Fruit fly (Drosophila melanogaster) whole organism, prepupa: Measurements from ENCODE around the gene Miga.

ENCODE experiments used
- Blimp-1 ChIP-seq: fragments of 200-800 bp; sonication (Bioruptor generic); optimal IDR thresholded peaks from 3 replicates; lab custom pipeline; 2017; ENCODE audit warnings: missing biosample characterization, missing genetic modification characterization, mild to moderate bottlenecking, moderate library complexity, missing genetic modification reagents
- CG10631 ChIP-seq: fragments of 200-800 bp; sonication (Bioruptor generic); optimal IDR thresholded peaks from 2 replicates; lab custom pipeline; 2016; ENCODE audit warnings: missing biosample characterization, missing genetic modification characterization
- CG10669 ChIP-seq: fragments of 200-800 bp; sonication (Bioruptor generic); optimal IDR thresholded peaks from 3 replicates; lab custom pipeline; 2018; ENCODE audit warnings: missing biosample characterization, mild to moderate bottlenecking, missing genetic modification characterization, moderate library complexity
- CG11294 ChIP-seq: fragments of 200-800 bp; sonication (Bioruptor generic); IDR thresholded peaks from 2 replicates; pipeline ENCODE4 v1.3.6; 2022; ENCODE audit warnings: missing biosample characterization, missing genetic modification characterization
- CG11762 ChIP-seq: fragments of 200-800 bp; sonication (Bioruptor generic); optimal IDR thresholded peaks from 3 replicates; lab custom pipeline; 2016; ENCODE audit warnings: missing biosample characterization, missing genetic modification characterization; ENCODE audit not compliant: insufficient read depth
- CG11902 ChIP-seq: fragments of 200-800 bp; sonication (Bioruptor generic); optimal IDR thresholded peaks from 3 replicates; lab custom pipeline; 2016; ENCODE audit warnings: missing biosample characterization, missing genetic modification characterization
- CG15336 ChIP-seq: fragments of 200-800 bp; sonication (Bioruptor generic); IDR thresholded peaks from 2 replicates; pipeline ENCODE4 v1.3.6; 2022; ENCODE audit warnings: missing biosample characterization, missing genetic modification characterization
- CG1621 ChIP-seq: fragments of 200-800 bp; sonication (Bioruptor generic); optimal IDR thresholded peaks from 3 replicates; lab custom pipeline; 2018; ENCODE audit warnings: missing biosample characterization, mild to moderate bottlenecking, missing genetic modification characterization
- CG16779 ChIP-seq: fragments of 200-800 bp; sonication (Bioruptor generic); optimal IDR thresholded peaks from 3 replicates; lab custom pipeline; 2017; ENCODE audit warnings: missing biosample characterization, mild to moderate bottlenecking, missing genetic modification characterization
- CG3032 ChIP-seq: fragments of 200-800 bp; optimal IDR thresholded peaks from 2 replicates; lab custom pipeline; 2019; ENCODE audit warnings: missing biosample characterization, mild to moderate bottlenecking, missing genetic modification characterization, moderate library complexity
- CG31627 ChIP-seq: fragments of 200-800 bp; sonication (Bioruptor generic); optimal IDR thresholded peaks from 3 replicates; lab custom pipeline; 2016; ENCODE audit warnings: missing biosample characterization, missing genetic modification characterization
- CG34406 ChIP-seq: fragments of 200-800 bp; sonication (Bioruptor generic); optimal IDR thresholded peaks from 3 replicates; lab custom pipeline; 2016; ENCODE audit warnings: missing biosample characterization, missing genetic modification characterization
- CG3919 ChIP-seq: fragments of 200-800 bp; sonication (Bioruptor generic); optimal IDR thresholded peaks from 3 replicates; lab custom pipeline; 2016; ENCODE audit warnings: missing biosample characterization, missing genetic modification characterization
- CG6276 ChIP-seq: fragments of 200-800 bp; sonication (Bioruptor generic); optimal IDR thresholded peaks from 2 replicates; lab custom pipeline; 2017; ENCODE audit warnings: missing biosample characterization, mild to moderate bottlenecking, missing genetic modification characterization
- CG6792 ChIP-seq: fragments of 200-800 bp; sonication (Bioruptor generic); optimal IDR thresholded peaks from 3 replicates; lab custom pipeline; 2016; ENCODE audit warnings: missing biosample characterization, missing genetic modification characterization
- CG6854 ChIP-seq: fragments of 200-800 bp; sonication (Bioruptor generic); optimal IDR thresholded peaks from 2 replicates; lab custom pipeline; 2017; ENCODE audit warnings: missing biosample characterization, mild to moderate bottlenecking, missing genetic modification characterization
- CG7368 ChIP-seq: fragments of 200-800 bp; sonication (Bioruptor generic); optimal IDR thresholded peaks from 3 replicates; lab custom pipeline; 2016; ENCODE audit warnings: missing biosample characterization, missing genetic modification characterization
- CG8119 ChIP-seq: fragments of 200-800 bp; sonication (Bioruptor generic); IDR thresholded peaks from 3 replicates; pipeline ENCODE4 v1.3.6; 2022; ENCODE audit warnings: missing biosample characterization, missing genetic modification characterization
- CG8632 ChIP-seq: fragments of 200-800 bp; sonication (Bioruptor generic); optimal IDR thresholded peaks from 3 replicates; lab custom pipeline; 2016; ENCODE audit warnings: missing biosample characterization, missing genetic modification characterization
- CG9139 ChIP-seq: fragments of 200-800 bp; sonication (Bioruptor generic); optimal IDR thresholded peaks from 3 replicates; lab custom pipeline; 2017; ENCODE audit warnings: missing biosample characterization, mild to moderate bottlenecking, missing genetic modification characterization
- Eip75B ChIP-seq: fragments of 200-800 bp; sonication (Bioruptor generic); optimal IDR thresholded peaks from 3 replicates; lab custom pipeline; 2016; ENCODE audit warnings: missing biosample characterization, missing genetic modification characterization
- Eip78C ChIP-seq: fragments of 200-800 bp; sonication (Bioruptor generic); peaks from one replicate; lab custom pipeline; 2016; ENCODE audit warnings: missing biosample characterization, missing genetic modification characterization
- Ets21C ChIP-seq: fragments of 200-800 bp; sonication (Bioruptor generic); optimal IDR thresholded peaks from 3 replicates; lab custom pipeline; 2016; ENCODE audit warnings: missing biosample characterization, missing genetic modification characterization
- Gug ChIP-seq: fragments of 200-800 bp; sonication (Bioruptor generic); IDR thresholded peaks from 2 replicates; pipeline ENCODE4 v1.3.6; 2022; ENCODE audit warnings: missing biosample characterization, missing genetic modification characterization
- Hr4 ChIP-seq: fragments of 200-800 bp; sonication (Bioruptor generic); optimal IDR thresholded peaks from 3 replicates; lab custom pipeline; 2016; ENCODE audit warnings: missing biosample characterization, missing genetic modification characterization
- Lpt ChIP-seq: fragments of 200-800 bp; sonication (Bioruptor generic); optimal IDR thresholded peaks from 3 replicates; lab custom pipeline; 2016; ENCODE audit warnings: missing biosample characterization, missing genetic modification characterization
- Met ChIP-seq: fragments of 200-800 bp; sonication (Bioruptor generic); optimal IDR thresholded peaks from 3 replicates; lab custom pipeline; 2016; ENCODE audit warnings: missing biosample characterization, missing genetic modification characterization
- OdsH ChIP-seq: fragments of 200-800 bp; sonication (Bioruptor generic); optimal IDR thresholded peaks from 3 replicates; lab custom pipeline; 2016; ENCODE audit warnings: missing biosample characterization, missing genetic modification characterization
- Smox ChIP-seq: fragments of 200-800 bp; sonication (Bioruptor generic); optimal IDR thresholded peaks from 3 replicates; lab custom pipeline; 2016; ENCODE audit warnings: missing biosample characterization, missing genetic modification characterization
- Sox14 ChIP-seq: fragments of 200-800 bp; sonication (Bioruptor generic); optimal IDR thresholded peaks from 3 replicates; lab custom pipeline; 2016; ENCODE audit warnings: missing biosample characterization, missing genetic modification characterization
- Sox15 ChIP-seq: fragments of 200-800 bp; sonication (Bioruptor generic); optimal IDR thresholded peaks from 3 replicates; lab custom pipeline; 2016; ENCODE audit warnings: missing biosample characterization, missing genetic modification characterization
- achi ChIP-seq: fragments of 200-800 bp; sonication (Bioruptor generic); optimal IDR thresholded peaks from 3 replicates; lab custom pipeline; 2016; ENCODE audit warnings: missing biosample characterization, missing genetic modification characterization
- acj6 ChIP-seq: fragments of 200-800 bp; sonication (Bioruptor generic); optimal IDR thresholded peaks from 3 replicates; lab custom pipeline; 2016; ENCODE audit warnings: missing biosample characterization, missing genetic modification characterization
- cyc ChIP-seq: fragments of 200-800 bp; sonication (Bioruptor generic); optimal IDR thresholded peaks from 3 replicates; lab custom pipeline; 2016; ENCODE audit warnings: missing biosample characterization, missing genetic modification characterization
- dac ChIP-seq: fragments of 200-800 bp; sonication (Bioruptor generic); optimal IDR thresholded peaks from 2 replicates; lab custom pipeline; 2017; ENCODE audit warnings: missing biosample characterization, mild to moderate bottlenecking, missing genetic modification characterization
- eg ChIP-seq: fragments of 200-800 bp; sonication (Bioruptor generic); IDR thresholded peaks from 3 replicates; pipeline ENCODE4 v1.3.6; 2022; ENCODE audit warnings: missing biosample characterization, missing genetic modification characterization
- esn ChIP-seq: fragments of 200-800 bp; sonication (Bioruptor generic); optimal IDR thresholded peaks from 2 replicates; lab custom pipeline; 2016; ENCODE audit warnings: missing biosample characterization, mild to moderate bottlenecking, missing genetic modification characterization, moderate library complexity
- fd85E ChIP-seq: fragments of 200-800 bp; sonication (Bioruptor generic); optimal IDR thresholded peaks from 3 replicates; lab custom pipeline; 2016; ENCODE audit warnings: missing biosample characterization, missing genetic modification characterization
- fkh ChIP-seq: fragments of 200-800 bp; sonication (Bioruptor generic); optimal IDR thresholded peaks from 3 replicates; lab custom pipeline; 2017; ENCODE audit warnings: missing biosample characterization, mild to moderate bottlenecking, missing genetic modification characterization, moderate library complexity
- lz ChIP-seq: fragments of 200-800 bp; sonication (Bioruptor generic); optimal IDR thresholded peaks from 3 replicates; lab custom pipeline; 2016; ENCODE audit warnings: missing biosample characterization, missing genetic modification characterization
- net ChIP-seq: fragments of 200-800 bp; sonication (Bioruptor generic); optimal IDR thresholded peaks from 3 replicates; lab custom pipeline; 2016; ENCODE audit warnings: missing biosample characterization, missing genetic modification characterization
- salr ChIP-seq, 2 experiments: fragments of 200-800 bp; sonication (Bioruptor generic); optimal IDR thresholded peaks; 3 replicates each; lab custom pipeline; 2016 to 2018; ENCODE audit warnings: missing biosample characterization in 2 of 2, missing genetic modification characterization in 2 of 2, mild to moderate bottlenecking in 1 of 2
- spab ChIP-seq: fragments of 200-800 bp; sonication (Bioruptor generic); optimal IDR thresholded peaks from 2 replicates; lab custom pipeline; 2017; ENCODE audit warnings: missing biosample characterization, mild to moderate bottlenecking, missing genetic modification characterization, missing genetic modification reagents
- ss ChIP-seq, 2 experiments: fragments of 200-800 bp; sonication (Bioruptor generic); optimal IDR thresholded peaks; 2 replicates in 1 of 2; 3 replicates in 1 of 2; lab custom pipeline; 2017 to 2018; ENCODE audit warnings: mild to moderate bottlenecking in 2 of 2, missing biosample characterization in 2 of 2, missing genetic modification characterization in 2 of 2, moderate library complexity in 1 of 2
- svp ChIP-seq: fragments of 200-800 bp; sonication (Bioruptor generic); peaks from one replicate; lab custom pipeline; 2016; ENCODE audit warnings: missing biosample characterization, missing genetic modification characterization
- topi ChIP-seq: fragments of 200-800 bp; sonication (Bioruptor generic); optimal IDR thresholded peaks from 3 replicates; lab custom pipeline; 2016; ENCODE audit warnings: missing biosample characterization, missing genetic modification characterization
- vri ChIP-seq: fragments of 200-800 bp; sonication (Bioruptor generic); optimal IDR thresholded peaks from 3 replicates; lab custom pipeline; 2016; ENCODE audit warnings: missing biosample characterization, mild to moderate bottlenecking, missing genetic modification characterization

Gene Miga

DNA sequence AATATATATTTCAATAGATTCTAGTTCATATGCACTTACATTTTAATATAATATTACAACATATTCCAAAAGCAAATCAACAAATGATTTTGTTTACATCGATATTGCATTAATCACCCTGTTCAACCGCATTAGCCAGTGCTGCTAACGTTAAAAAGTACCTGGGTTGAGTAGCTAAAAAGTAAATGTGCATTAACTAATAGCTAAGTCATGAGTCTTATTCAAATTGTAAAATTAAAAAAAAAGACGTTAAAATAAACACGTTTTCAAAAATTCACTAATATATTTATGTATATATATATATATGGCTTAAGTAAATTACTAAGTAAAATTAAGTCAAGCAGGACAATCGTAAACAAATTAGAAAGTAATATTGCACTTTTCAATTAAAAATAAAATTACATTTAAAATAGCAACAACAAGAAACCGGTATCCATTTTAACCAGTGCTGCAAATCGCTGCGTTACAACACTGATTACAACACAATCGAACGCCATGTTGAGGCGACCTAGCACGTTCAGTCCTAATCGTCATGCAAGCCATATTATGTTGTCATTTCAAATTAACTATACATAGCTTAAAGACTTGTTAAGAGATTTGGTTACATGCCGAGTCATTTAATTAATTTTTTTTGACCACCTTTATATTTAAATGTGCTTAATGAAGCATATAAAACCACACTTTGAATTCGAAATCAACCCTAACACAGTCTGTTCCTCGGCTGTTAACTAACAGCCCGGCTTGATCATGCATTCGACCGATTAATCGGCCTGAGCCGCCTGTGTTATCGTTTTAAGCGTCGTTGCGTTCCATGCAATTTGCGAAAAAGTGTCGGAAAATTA is 39.2 kb downstream of the Miga start, which contains the start of gene CG10555 (continued):
- peak; percentile 27 for TF ChIP-seq CG11762 (GFP tag; lab: Kevin White, UChicago)
- peak; percentile 73 for TF ChIP-seq Eip78C (GFP tag; lab: Kevin White, UChicago)
- TF ChIP-seq dac (GFP tag; lab: Kevin White, UChicago): peak; percentile 66
- TF ChIP-seq Blimp-1 (GFP tag; lab: Kevin White, UChicago): peak; percentile 40
- TF ChIP-seq Eip75B (GFP tag; lab: Kevin White, UChicago): peak; percentile 59
- TF ChIP-seq topi (GFP tag; lab: Kevin White, UChicago): peak; percentile 86
- peak; percentile 89 for TF ChIP-seq Ets21C (GFP tag; lab: Kevin White, UChicago)
- no peak for TF ChIP-seq spab
- peak; percentile 75 for TF ChIP-seq CG11902 (GFP tag; lab: Kevin White, UChicago)
- TF ChIP-seq CG31627 (GFP tag; lab: Kevin White, UChicago): peak; percentile 90

DNA sequence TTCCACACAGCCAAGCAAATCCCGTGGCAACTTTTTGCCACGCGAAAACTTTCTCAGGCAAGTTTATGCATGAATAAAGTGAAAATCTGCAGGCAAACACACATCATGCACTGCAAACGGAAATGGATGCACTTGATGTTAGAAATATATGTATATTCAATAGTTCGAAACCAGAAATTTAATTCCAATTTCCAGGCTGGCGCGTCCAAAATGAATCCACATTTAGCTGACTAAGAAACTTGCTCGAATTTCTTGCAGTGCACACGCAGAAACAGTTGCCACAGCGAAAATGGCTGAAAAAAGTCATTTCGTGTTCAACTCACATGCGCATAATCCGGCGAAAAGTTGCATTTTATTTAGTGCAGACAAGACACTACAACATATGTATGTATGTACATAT is 41.0 kb downstream of the Miga start:
- TF ChIP-seq Smox (GFP tag; lab: Kevin White, UChicago): no peak
- peak; percentile 32 for TF ChIP-seq OdsH (GFP tag; lab: Kevin White, UChicago)
- no peak for TF ChIP-seq CG16779 (tag; lab: Kevin White, UChicago)
- peak; percentile 19 for TF ChIP-seq acj6 (GFP tag; lab: Kevin White, UChicago)
- TF ChIP-seq esn: no peak
- no peak for TF ChIP-seq CG10631 (GFP tag; lab: Kevin White, UChicago)
- TF ChIP-seq CG11294: peak; percentile 52; the same call in 1 of the 2 replicates
- TF ChIP-seq CG31627 (GFP tag; lab: Kevin White, UChicago): no peak
- no peak for TF ChIP-seq Blimp-1 (GFP tag; lab: Kevin White, UChicago)
- peak; percentile 6 for TF ChIP-seq CG10669
- TF ChIP-seq Eip75B (GFP tag; lab: Kevin White, UChicago): no peak
- TF ChIP-seq CG7368: no peak
- TF ChIP-seq Gug (GFP tag; lab: Robert Waterston, UW): peak; percentile 61
- TF ChIP-seq CG9139 (GFP tag; lab: Kevin White, UChicago): no peak
- TF ChIP-seq CG1621: no peak
- no peak for TF ChIP-seq ss (GFP tag; optimal IDR thresholded peaks at IDR 0.05; lab: Kevin White, UChicago)
- peak; percentile 22 for TF ChIP-seq dac (GFP tag; lab: Kevin White, UChicago)
- TF ChIP-seq CG6792 (GFP tag; lab: Kevin White, UChicago): no peak
- TF ChIP-seq Ets21C (GFP tag; lab: Kevin White, UChicago): no peak
- TF ChIP-seq Hr4 (GFP tag; lab: Kevin White, UChicago): peak; percentile 79
- TF ChIP-seq CG6276 (GFP tag; lab: Kevin White, UChicago): peak; percentile 48
- TF ChIP-seq achi (GFP tag; lab: Kevin White, UChicago): peak; percentile 42
- no peak for TF ChIP-seq spab
- TF ChIP-seq CG8632 (GFP tag; lab: Kevin White, UChicago): no peak
- TF ChIP-seq net (GFP tag; lab: Kevin White, UChicago): no peak
- TF ChIP-seq Sox14 (GFP tag; lab: Kevin White, UChicago): no peak
- no peak for TF ChIP-seq CG6854
- peak; percentile 19 for TF ChIP-seq svp (GFP tag; lab: Kevin White, UChicago)
- TF ChIP-seq vri: no peak
- TF ChIP-seq Eip78C (GFP tag; lab: Kevin White, UChicago): peak; percentile 77
- TF ChIP-seq salr (GFP tag; optimal IDR thresholded peaks at IDR 0.05; lab: Kevin White, UChicago): no peak
- peak; percentile 24 for TF ChIP-seq Lpt (GFP tag; lab: Kevin White, UChicago)
- TF ChIP-seq fd85E (GFP tag; lab: Kevin White, UChicago): no peak
- no peak for TF ChIP-seq CG3032 (tag; lab: Kevin White, UChicago)
- TF ChIP-seq CG8119 (GFP tag; lab: Robert Waterston, UW): peak; percentile 75
- TF ChIP-seq CG11762 (GFP tag; lab: Kevin White, UChicago): no peak
- TF ChIP-seq fkh (GFP tag; lab: Kevin White, UChicago): no peak
- peak; percentile 7 for TF ChIP-seq Met (GFP tag; lab: Kevin White, UChicago)
- peak; percentile 77 for TF ChIP-seq eg (GFP tag; lab: Robert Waterston, UW)
- no peak for TF ChIP-seq Sox15 (GFP tag; lab: Kevin White, UChicago)
- TF ChIP-seq CG15336 (GFP tag; lab: Robert Waterston, UW): peak; percentile 78
- no peak for TF ChIP-seq lz (GFP tag; lab: Kevin White, UChicago)
- TF ChIP-seq CG34406 (GFP tag; lab: Kevin White, UChicago): no peak
- TF ChIP-seq CG3919 (GFP tag; lab: Kevin White, UChicago): peak; percentile 21
- TF ChIP-seq cyc: no peak
